Worm (Caenorhabditis elegans) whole organism, L4 larva: ENCODE data around the gene F18E9.3.

Experiments
- D1046.2 ChIP-seq: fragments of 200-800 bp; sonication (Bioruptor generic); IDR thresholded peaks from 2 replicates; pipeline ENCODE4 v1.3.6; 2022; ENCODE audit warnings: missing genetic modification characterization, missing compliant biosample characterization
- F49E8.2 ChIP-seq: sonication (generic microtip); optimal IDR thresholded peaks from 2 replicates; lab custom pipeline; 2016; ENCODE audit warnings: missing compliant biosample characterization, mild to moderate bottlenecking, missing genetic modification characterization, borderline replicate concordance
- T20F7.1 ChIP-seq: fragments of 200-800 bp; sonication (Bioruptor generic); optimal IDR thresholded peaks from 2 replicates; lab custom pipeline; 2018; ENCODE audit warnings: mild to moderate bottlenecking, missing genetic modification characterization, missing compliant biosample characterization
- Y75B8A.6 ChIP-seq: fragments of 200-800 bp; sonication (Bioruptor generic); IDR thresholded peaks from 2 replicates; pipeline ENCODE4 v1.3.6; 2022; ENCODE audit warnings: missing genetic modification reagents, missing genetic modification characterization, missing compliant biosample characterization
- ZK337.2 ChIP-seq: fragments of 200-800 bp; sonication (Bioruptor generic); IDR thresholded peaks from 2 replicates; pipeline ENCODE4 v1.3.6; 2022; ENCODE audit warnings: missing genetic modification reagents, missing genetic modification characterization, missing compliant biosample characterization
- ZK546.5 ChIP-seq, 2 experiments: sonication (generic microtip); optimal IDR thresholded peaks; 2 replicates each; lab custom pipeline; 2017; ENCODE audit warnings: missing biosample characterization in 2 of 2, missing genetic modification characterization in 2 of 2
- aha-1 ChIP-seq: fragments of 150-350 bp; peaks from one replicate; lab custom pipeline; 2014; ENCODE audit warnings: missing biosample characterization, missing genetic modification characterization
- arid-1 ChIP-seq: fragments of 200-800 bp; sonication (Bioruptor generic); conservative IDR thresholded peaks from 2 replicates; pipeline ENCODE4 v1.3.6; 2022; ENCODE audit warnings: missing genetic modification reagents, missing genetic modification characterization, missing compliant biosample characterization
- attf-4 ChIP-seq: sonication (generic microtip); optimal IDR thresholded peaks from 3 replicates; lab custom pipeline; 2017; ENCODE audit warnings: missing biosample characterization, missing genetic modification characterization
- ceh-28 ChIP-seq: fragments of 150-350 bp; optimal IDR thresholded peaks from 2 replicates; lab custom pipeline; 2014; ENCODE audit warnings: missing biosample characterization, missing genetic modification reagents, missing genetic modification characterization
- ceh-82 ChIP-seq: sonication (generic microtip); optimal IDR thresholded peaks from 2 replicates; lab custom pipeline; 2017; ENCODE audit warnings: missing biosample characterization, missing genetic modification characterization
- cey-2 ChIP-seq: sonication (generic microtip); optimal IDR thresholded peaks from 3 replicates; lab custom pipeline; 2017; ENCODE audit warnings: missing genetic modification characterization, mild to moderate bottlenecking, missing compliant biosample characterization, antibody characterized with exemption, borderline replicate concordance; ENCODE audit not compliant: insufficient read depth
- ctbp-1 ChIP-seq: fragments of 200-800 bp; sonication (Bioruptor generic); IDR thresholded peaks from 2 replicates; pipeline ENCODE4 v1.3.6; 2022; ENCODE audit warnings: missing genetic modification reagents, missing genetic modification characterization, missing compliant biosample characterization
- daf-16 ChIP-seq, 3 experiments: sonication (generic microtip); optimal IDR thresholded peaks; 2 replicates each; lab custom pipeline; 2016 to 2017; ENCODE audit warnings: missing genetic modification characterization in 3 of 3, missing genetic modification reagents in 3 of 3, mild to moderate bottlenecking in 2 of 3, missing compliant biosample characterization in 2 of 3, missing biosample characterization in 1 of 3, moderate library complexity in 1 of 3
- dmd-6 ChIP-seq: fragments of 200-800 bp; sonication (Bioruptor generic); IDR thresholded peaks from 2 replicates; pipeline ENCODE4 v1.3.6; 2022; ENCODE audit warnings: missing genetic modification reagents, missing genetic modification characterization, missing compliant biosample characterization
- dmd-8 ChIP-seq: fragments of 200-800 bp; sonication (Bioruptor generic); IDR thresholded peaks from 2 replicates; pipeline ENCODE4 v1.3.6; 2022; ENCODE audit warnings: missing genetic modification characterization, missing compliant biosample characterization
- dve-1 ChIP-seq: sonication (generic microtip); optimal IDR thresholded peaks from 2 replicates; lab custom pipeline; 2017; ENCODE audit warnings: antibody characterized with exemption, mild to moderate bottlenecking, missing genetic modification characterization, missing compliant biosample characterization; ENCODE audit not compliant: insufficient read depth
- fkh-10 ChIP-seq: fragments of 150-350 bp; optimal IDR thresholded peaks from 2 replicates; lab custom pipeline; 2014; ENCODE audit warnings: missing biosample characterization, missing genetic modification reagents, missing genetic modification characterization
- hif-1 ChIP-seq, 2 experiments: sonication (generic microtip); optimal IDR thresholded peaks; 2 replicates each; lab custom pipeline; 2016 to 2017; ENCODE audit warnings: missing compliant biosample characterization in 2 of 2, missing genetic modification characterization in 2 of 2, missing genetic modification reagents in 2 of 2, missing genotype in 2 of 2, mild to moderate bottlenecking in 1 of 2
- hlh-11 ChIP-seq: fragments of 200-800 bp; sonication (Bioruptor generic); optimal IDR thresholded peaks from 2 replicates; lab custom pipeline; 2018; ENCODE audit warnings: mild to moderate bottlenecking, missing genetic modification characterization, missing compliant biosample characterization
- hmg-1.1 ChIP-seq: fragments of 200-800 bp; sonication (Bioruptor generic); IDR thresholded peaks from 2 replicates; pipeline ENCODE4 v1.3.6; 2022; ENCODE audit warnings: missing genetic modification reagents, missing genetic modification characterization, missing compliant biosample characterization
- lim-7 ChIP-seq: fragments of 200-800 bp; sonication (Bioruptor generic); IDR thresholded peaks from 2 replicates; pipeline ENCODE4 v1.3.6; 2022; ENCODE audit warnings: missing genetic modification characterization, missing compliant biosample characterization
- lin-1 ChIP-seq: fragments of 200-800 bp; sonication (Bioruptor generic); IDR thresholded peaks from 2 replicates; pipeline ENCODE4 v1.3.6; 2022; ENCODE audit warnings: missing genetic modification reagents, missing genetic modification characterization, missing compliant biosample characterization
- lin-15B ChIP-seq: fragments of 150-350 bp; sonication (generic microtip); optimal IDR thresholded peaks from 3 replicates; lab custom pipeline; 2014; ENCODE audit warnings: missing biosample characterization, missing genetic modification characterization
- lin-29 ChIP-seq: fragments of 200-800 bp; sonication (Bioruptor generic); IDR thresholded peaks from 2 replicates; pipeline ENCODE4 v1.3.6; 2022; ENCODE audit warnings: missing genetic modification reagents, missing genetic modification characterization, missing compliant biosample characterization
- lsy-2 ChIP-seq, 2 experiments: fragments of 150-350 bp in 1 of 2; sonication (generic microtip) in 1 of 2; optimal IDR thresholded peaks; 2 replicates each; lab custom pipeline; 2014 to 2017; ENCODE audit warnings: missing biosample characterization in 2 of 2, missing genetic modification characterization in 2 of 2
- madf-5 ChIP-seq, 2 experiments: fragments of 200-800 bp; sonication (Bioruptor generic); IDR thresholded peaks; 2 replicates each; pipeline ENCODE4 v1.3.6; 2022; ENCODE audit warnings: missing compliant biosample characterization in 2 of 2, missing genetic modification characterization in 2 of 2
- madf-9 ChIP-seq: fragments of 200-800 bp; sonication (Bioruptor generic); conservative IDR thresholded peaks from 2 replicates; pipeline ENCODE4 v1.3.6; 2022; ENCODE audit warnings: missing genetic modification reagents, missing genetic modification characterization, missing compliant biosample characterization
- mdt-29 ChIP-seq: fragments of 200-800 bp; sonication (Bioruptor generic); IDR thresholded peaks from 2 replicates; pipeline ENCODE4 v1.3.6; 2022; ENCODE audit warnings: missing genetic modification reagents, missing genetic modification characterization, missing compliant biosample characterization
- mep-1 ChIP-seq: fragments of 150-350 bp; sonication (generic microtip); optimal IDR thresholded peaks from 3 replicates; lab custom pipeline; 2014; ENCODE audit warnings: missing biosample characterization, missing genetic modification characterization
- mxl-3 ChIP-seq: fragments of 200-800 bp; sonication (Bioruptor generic); optimal IDR thresholded peaks from 2 replicates; lab custom pipeline; 2018; ENCODE audit warnings: mild to moderate bottlenecking, missing genetic modification characterization, missing compliant biosample characterization
- nhr-102 ChIP-seq: sonication (generic microtip); optimal IDR thresholded peaks from 2 replicates; lab custom pipeline; 2016; ENCODE audit warnings: mild to moderate bottlenecking, missing genetic modification characterization, moderate library complexity, missing compliant biosample characterization
- nhr-28 ChIP-seq: fragments of 150-350 bp; optimal IDR thresholded peaks from 2 replicates; lab custom pipeline; 2014; ENCODE audit warnings: missing biosample characterization, missing genetic modification characterization
- nhr-42 ChIP-seq: fragments of 200-800 bp; sonication (Bioruptor generic); IDR thresholded peaks from 2 replicates; pipeline ENCODE4 v1.3.6; 2022; ENCODE audit warnings: missing genetic modification characterization, missing compliant biosample characterization
- nhr-48 ChIP-seq: sonication (generic microtip); optimal IDR thresholded peaks from 2 replicates; lab custom pipeline; 2016; ENCODE audit warnings: mild to moderate bottlenecking, missing genetic modification characterization, missing compliant biosample characterization
- php-3 ChIP-seq: fragments of 200-800 bp; sonication (Bioruptor generic); IDR thresholded peaks from 2 replicates; pipeline ENCODE4 v1.3.6; 2022; ENCODE audit warnings: missing genetic modification reagents, missing genetic modification characterization, missing compliant biosample characterization
- pqm-1 ChIP-seq: sonication (generic microtip); optimal IDR thresholded peaks from 2 replicates; lab custom pipeline; 2017; ENCODE audit warnings: missing biosample characterization, missing genetic modification characterization
- sdz-12 ChIP-seq: fragments of 200-800 bp; sonication (Bioruptor generic); optimal IDR thresholded peaks from 2 replicates; lab custom pipeline; 2018; ENCODE audit warnings: mild to moderate bottlenecking, missing genetic modification characterization, missing compliant biosample characterization
- set-16 ChIP-seq: fragments of 200-800 bp; sonication (Bioruptor generic); IDR thresholded peaks from 2 replicates; pipeline ENCODE4 v1.3.6; 2022; ENCODE audit warnings: missing genetic modification reagents, missing genetic modification characterization, missing compliant biosample characterization
- skn-1 ChIP-seq: fragments of 150-350 bp; optimal IDR thresholded peaks from 2 replicates; lab custom pipeline; 2014; ENCODE audit warnings: missing biosample characterization, missing genetic modification characterization
- tra-1 ChIP-seq: fragments of 200-800 bp; sonication (Bioruptor generic); IDR thresholded peaks from 2 replicates; pipeline ENCODE4 v1.3.6; 2022; ENCODE audit warnings: missing genetic modification reagents, missing genetic modification characterization, missing compliant biosample characterization
- zag-1 ChIP-seq: fragments of 150-350 bp; optimal IDR thresholded peaks from 2 replicates; lab custom pipeline; 2014; ENCODE audit warnings: missing biosample characterization, missing genetic modification characterization
- zip-2 ChIP-seq: fragments of 150-350 bp; optimal IDR thresholded peaks from 2 replicates; lab custom pipeline; 2014; ENCODE audit warnings: missing biosample characterization, missing genetic modification characterization
- ztf-7 ChIP-seq: fragments of 150-350 bp; optimal IDR thresholded peaks from 2 replicates; lab custom pipeline; 2014; ENCODE audit warnings: missing biosample characterization, missing genetic modification characterization

The F18E9.3 gene

ce11 chrX:8602722-8603427, 16.9 kb downstream of the F18E9.3 start:
- TF ChIP-seq madf-9 (GFP tag; lab: Robert Waterston, UW) (0 out of 2 replicates have a peak, but pooled peaks have one; percentile 39), nhr-42 (GFP tag; lab: Robert Waterston, UW) (peak; percentile 34; the same call in 1 of the 2 replicates), ceh-28 (tag; lab: Kevin White, UChicago) (no peak)

- TF ChIP-seq dmd-6 (peak; percentile 88), ceh-82 (tag; lab: Kevin White, UChicago) (no peak), nhr-102 (peak; percentile 43), hlh-11 (tag; lab: Kevin White, UChicago) (peak; percentile 79), D1046.2 (GFP tag; lab: Robert Waterston, UW) (no peak), lin-1 (GFP tag; lab: Robert Waterston, UW) (peak; percentile 80), mdt-29 (GFP tag; lab: Robert Waterston, UW) (peak; percentile 60; the same call in 1 of the 2 replicates), pqm-1 (tag; lab: Kevin White, UChicago) (peak; percentile 57), set-16 (GFP tag; lab: Robert Waterston, UW) (peak; percentile 32; the same call in 1 of the 2 replicates), lin-29 (GFP tag; lab: Robert Waterston, UW) (no peak), nhr-48 (tag; lab: Kevin White, UChicago) (peak; percentile 7), mxl-3 (GFP tag; lab: Kevin White, UChicago) (peak; percentile 10), nhr-28 (tag; lab: Kevin White, UChicago) (peak; percentile 19), dve-1 (tag; lab: Kevin White, UChicago) (peak; percentile 63), daf-16 (GFP tag; optimal IDR thresholded peaks at IDR 0.05; lab: Kevin White, UChicago) (peak in 1 of 2 experiments; percentile 67), daf-16 (tag; optimal IDR thresholded peaks at IDR 0.05; lab: Kevin White, UChicago) (peak; percentile 80), php-3 (0 out of 2 replicates have a peak, but pooled peaks have one; percentile 28), aha-1 (peak; percentile 89), lim-7 (GFP tag; lab: Robert Waterston, UW) (no peak), tra-1 (GFP tag; lab: Robert Waterston, UW) (peak; percentile 63)
Measured at ce11 chrX:8604160-8604559, 18.2 kb downstream of the F18E9.3 start.

- TF ChIP-seq ctbp-1 (no peak), skn-1 (no peak), ztf-7 (tag; lab: Kevin White, UChicago) (no peak), fkh-10 (GFP tag; lab: Kevin White, UChicago) (no peak), pqm-1 (tag; lab: Kevin White, UChicago) (no peak), attf-4 (tag; lab: Kevin White, UChicago) (no peak), nhr-28 (tag; lab: Kevin White, UChicago) (peak; percentile 41), lin-15B (tag; lab: Kevin White, UChicago) (no peak), php-3 (no peak), dmd-6 (peak; percentile 39; the same call in 1 of the 2 replicates), madf-5 (GFP tag; IDR thresholded peaks at IDR 0.05; lab: Robert Waterston, UW) (no peak), dve-1 (tag; lab: Kevin White, UChicago) (peak; percentile 63), dmd-8 (GFP tag; lab: Robert Waterston, UW) (no peak), F49E8.2 (tag; lab: Kevin White, UChicago) (no peak), Y75B8A.6 (GFP tag; lab: Robert Waterston, UW) (no peak), ZK546.5 (tag; optimal IDR thresholded peaks at IDR 0.05; lab: Kevin White, UChicago) (no peak), lsy-2 (tag; optimal IDR thresholded peaks at IDR 0.05; lab: Kevin White, UChicago) (peak in 1 of 2 experiments; percentile 55), zag-1 (tag; lab: Kevin White, UChicago) (no peak), T20F7.1 (GFP tag; lab: Kevin White, UChicago) (no peak), mep-1 (tag; lab: Kevin White, UChicago) (peak; percentile 60), mdt-29 (GFP tag; lab: Robert Waterston, UW) (no peak), lin-1 (GFP tag; lab: Robert Waterston, UW) (no peak), cey-2 (tag; lab: Kevin White, UChicago) (no peak), sdz-12 (no peak), hif-1 (tag; optimal IDR thresholded peaks at IDR 0.05; lab: Kevin White, UChicago) (peak in 1 of 2 experiments; percentile 12), hmg-1.1 (GFP tag; lab: Robert Waterston, UW) (peak; percentile 50; the same call in 1 of the 2 replicates), arid-1 (GFP tag; lab: Robert Waterston, UW) (no peak), ZK337.2 (GFP tag; lab: Robert Waterston, UW) (no peak), zip-2 (tag; lab: Kevin White, UChicago) (no peak), hlh-11 (tag; lab: Kevin White, UChicago) (peak; percentile 48)
Measured at ce11 chrX:8605005-8605404, 19.1 kb downstream of the F18E9.3 start, which contains the start of the genes H35N09.2 and H35N09.1. H35N09.2 (minus strand) TSS chrX:8605058. H35N09.1 (plus strand) TSS chrX:8605339.
